Fruit fly (Drosophila melanogaster): Measurements from ENCODE around the gene CG12483.

DNA sequence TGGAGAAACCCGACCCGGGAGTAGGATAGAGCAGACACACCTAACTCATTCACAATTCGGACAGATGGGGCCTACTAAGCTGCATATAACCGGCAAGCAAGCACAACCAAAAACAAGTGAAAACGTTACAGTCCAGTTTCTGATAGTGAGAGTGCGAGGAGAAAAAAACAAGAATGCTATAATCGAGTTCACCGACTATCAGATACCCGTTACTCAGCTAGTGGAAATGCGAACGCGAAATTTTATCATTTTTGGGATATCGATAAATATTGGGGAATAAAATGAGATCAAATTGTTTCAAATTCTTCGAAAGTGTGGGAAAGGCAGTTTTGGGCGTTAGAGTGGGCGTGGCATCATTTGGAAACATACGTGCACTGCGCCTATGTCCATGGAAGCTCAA is 7.3 kb downstream of the CG12483 start:
- no peak for TF ChIP-seq vvl (GFP tag; IDR thresholded peaks at IDR 0.05)
- TF ChIP-seq sens (GFP tag), result no peak
- no peak for TF ChIP-seq phol (tag; optimal IDR thresholded peaks at IDR 0.05)
- TF ChIP-seq pan (optimal IDR thresholded peaks at IDR 0.05), result no peak
- TF ChIP-seq pan (GFP tag; optimal IDR thresholded peaks at IDR 0.05 in 1 of 2, IDR thresholded peaks at IDR 0.05 in 1 of 2), result no peak
- TF ChIP-seq Mrtf (GFP tag; IDR thresholded peaks at IDR 0.05), result no peak
- TF ChIP-seq ewg (GFP tag; optimal IDR thresholded peaks at IDR 0.05), result no peak
- TF ChIP-seq Opbp (GFP tag; IDR thresholded peaks at IDR 0.05; ENCODE audit: partially characterized antibody), result no peak; the same call in 2 of the 3 replicates
- TF ChIP-seq Lpt (GFP tag; optimal IDR thresholded peaks at IDR 0.05), result no peak
- no peak for TF ChIP-seq croc (GFP tag; conservative IDR thresholded peaks at IDR 0.05)

All from whole organism, embryonic.